Worm (Caenorhabditis elegans): ENCODE measurements around the gene F38A1.15.

F38A1.15 gene

DNA sequence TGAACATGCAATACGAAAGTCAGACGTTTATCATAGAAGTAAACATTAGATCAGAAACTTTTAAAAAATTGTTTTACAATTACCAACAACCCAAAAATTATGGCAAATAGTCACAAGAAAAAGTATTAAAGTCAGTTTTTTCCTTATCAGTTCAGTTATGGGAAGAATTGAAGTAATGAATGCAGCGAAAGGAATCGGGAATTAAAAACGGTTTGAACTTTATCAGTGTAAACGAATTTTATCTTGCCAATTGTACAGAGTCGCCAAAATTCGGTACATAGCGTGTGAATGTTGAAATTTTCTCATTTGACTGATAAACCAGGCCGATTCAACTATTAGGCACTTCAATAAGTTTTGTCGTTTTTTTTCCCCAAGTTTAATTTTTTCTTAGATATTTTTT is 22.9 kb upstream of the F38A1.15 start:
- TF ChIP-seq scrt-1 (GFP tag; IDR thresholded peaks at IDR 0.05) (no peak), ets-7 (tag; optimal IDR thresholded peaks at IDR 0.05) (no peak), ceh-36 (tag; optimal IDR thresholded peaks at IDR 0.05) (no peak), tbx-37 (GFP tag; conservative IDR thresholded peaks at IDR 0.05) (no peak), flt-1 (GFP tag; IDR thresholded peaks at IDR 0.05) (no peak), pes-1 (GFP tag; IDR thresholded peaks at IDR 0.05) (no peak), aly-1 (tag; optimal IDR thresholded peaks at IDR 0.05) (no peak), tra-4 (tag; optimal IDR thresholded peaks at IDR 0.05) (no peak), ceh-13 (GFP tag; optimal IDR thresholded peaks at IDR 0.05) (no peak), hmg-4 (GFP tag; optimal IDR thresholded peaks at IDR 0.05) (no peak), ama-1 (optimal IDR thresholded peaks at IDR 0.05) (no peak), tbx-11 (GFP tag; IDR thresholded peaks at IDR 0.05) (no peak), sea-1 (GFP tag; conservative IDR thresholded peaks at IDR 0.05) (no peak), hnd-1 (tag; optimal IDR thresholded peaks at IDR 0.05) (no peak), B0310.2 (tag; optimal IDR thresholded peaks at IDR 0.05) (no peak), F13C5.2 (tag; optimal IDR thresholded peaks at IDR 0.05) (no peak), hmbx-1 (tag; optimal IDR thresholded peaks at IDR 0.05) (no peak)

ce11 chrIV:1264928-1265327 is 21.7 kb upstream of the F38A1.15 start, which contains the start of gene F38A1.13:
Gene F38A1.13, plus strand, starts transcription at chrIV:1265228.
- TF ChIP-seq sea-1 (GFP tag; conservative IDR thresholded peaks at IDR 0.05) (no peak), F13C5.2 (tag; optimal IDR thresholded peaks at IDR 0.05) (no peak), ceh-36 (tag; optimal IDR thresholded peaks at IDR 0.05) (no peak), ceh-13 (GFP tag; optimal IDR thresholded peaks at IDR 0.05) (no peak), tbx-37 (GFP tag; conservative IDR thresholded peaks at IDR 0.05) (no peak), tra-4 (tag; optimal IDR thresholded peaks at IDR 0.05) (no peak)

- no peak for TF ChIP-seq tbx-37 (GFP tag; conservative IDR thresholded peaks at IDR 0.05)
- TF ChIP-seq B0310.2 (tag; optimal IDR thresholded peaks at IDR 0.05) = no peak
- no peak for TF ChIP-seq ets-7 (tag; optimal IDR thresholded peaks at IDR 0.05)
- TF ChIP-seq hmbx-1 (tag; optimal IDR thresholded peaks at IDR 0.05) = no peak
- no peak for TF ChIP-seq sea-1 (GFP tag; conservative IDR thresholded peaks at IDR 0.05)
- TF ChIP-seq tbx-11 (GFP tag; IDR thresholded peaks at IDR 0.05) = no peak
- no peak for TF ChIP-seq flt-1 (GFP tag; IDR thresholded peaks at IDR 0.05)
- TF ChIP-seq ceh-36 (tag; optimal IDR thresholded peaks at IDR 0.05) = no peak
- no peak for TF ChIP-seq hmg-4 (GFP tag; optimal IDR thresholded peaks at IDR 0.05)
- no peak for TF ChIP-seq pes-1 (GFP tag; IDR thresholded peaks at IDR 0.05)
- no peak for TF ChIP-seq tra-4 (tag; optimal IDR thresholded peaks at IDR 0.05)
- no peak for TF ChIP-seq ceh-13 (GFP tag; optimal IDR thresholded peaks at IDR 0.05)
- no peak for TF ChIP-seq hnd-1 (tag; optimal IDR thresholded peaks at IDR 0.05)
- TF ChIP-seq F13C5.2 (tag; optimal IDR thresholded peaks at IDR 0.05) = no peak
- TF ChIP-seq aly-1 (tag; optimal IDR thresholded peaks at IDR 0.05) = no peak
- TF ChIP-seq scrt-1 (GFP tag; IDR thresholded peaks at IDR 0.05) = no peak
- TF ChIP-seq ama-1 (optimal IDR thresholded peaks at IDR 0.05) = no peak
Measured at ce11 chrIV:1261930-1262329, 18.7 kb upstream of the F38A1.15 start.

DNA sequence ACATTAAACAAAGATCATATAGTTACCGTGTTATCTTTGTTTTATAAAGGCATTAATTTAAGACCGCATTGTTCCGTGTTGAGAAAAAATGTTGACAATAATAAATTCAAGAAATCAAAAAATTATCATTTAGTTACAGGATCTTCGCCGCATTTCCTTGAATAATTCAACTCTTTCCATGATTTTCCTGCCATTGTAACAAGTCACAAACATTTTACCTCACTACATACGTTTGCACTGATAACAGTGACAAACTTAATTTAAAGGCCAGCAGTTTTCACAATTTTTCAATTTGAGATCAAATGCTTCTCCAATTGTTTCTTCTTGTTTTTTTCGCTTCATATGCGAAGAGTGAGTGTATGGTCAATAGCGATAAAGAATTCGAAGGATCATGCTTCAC is 17.8 kb upstream of the F38A1.15 start, which contains the start of gene clec-169:
Gene clec-169 (plus strand): TSS at position 301 of the 400 bp plus-strand sequence.
- TF ChIP-seq pes-1 (GFP tag; IDR thresholded peaks at IDR 0.05) (no peak), ceh-36 (tag; optimal IDR thresholded peaks at IDR 0.05) (no peak), sea-1 (GFP tag; conservative IDR thresholded peaks at IDR 0.05) (no peak), tbx-11 (GFP tag; IDR thresholded peaks at IDR 0.05) (no peak), aly-1 (tag; optimal IDR thresholded peaks at IDR 0.05) (no peak), F13C5.2 (tag; optimal IDR thresholded peaks at IDR 0.05) (no peak), hmg-4 (GFP tag; optimal IDR thresholded peaks at IDR 0.05) (no peak), ama-1 (optimal IDR thresholded peaks at IDR 0.05) (no peak), hmbx-1 (tag; optimal IDR thresholded peaks at IDR 0.05) (no peak), scrt-1 (GFP tag; IDR thresholded peaks at IDR 0.05) (no peak), ceh-13 (GFP tag; optimal IDR thresholded peaks at IDR 0.05) (no peak), tra-4 (tag; optimal IDR thresholded peaks at IDR 0.05) (no peak), ets-7 (tag; optimal IDR thresholded peaks at IDR 0.05) (no peak), B0310.2 (tag; optimal IDR thresholded peaks at IDR 0.05) (no peak), flt-1 (GFP tag; IDR thresholded peaks at IDR 0.05) (no peak), hnd-1 (tag; optimal IDR thresholded peaks at IDR 0.05) (no peak), tbx-37 (GFP tag; conservative IDR thresholded peaks at IDR 0.05) (no peak)

- TF ChIP-seq pes-1 (GFP tag; IDR thresholded peaks at IDR 0.05) (no peak), ceh-13 (GFP tag; optimal IDR thresholded peaks at IDR 0.05) (no peak), tbx-37 (GFP tag; conservative IDR thresholded peaks at IDR 0.05) (no peak), flt-1 (GFP tag; IDR thresholded peaks at IDR 0.05) (no peak), hnd-1 (tag; optimal IDR thresholded peaks at IDR 0.05) (no peak), B0310.2 (tag; optimal IDR thresholded peaks at IDR 0.05) (no peak), aly-1 (tag; optimal IDR thresholded peaks at IDR 0.05) (no peak), ets-7 (tag; optimal IDR thresholded peaks at IDR 0.05) (no peak), tra-4 (tag; optimal IDR thresholded peaks at IDR 0.05) (no peak), scrt-1 (GFP tag; IDR thresholded peaks at IDR 0.05) (no peak), hmg-4 (GFP tag; optimal IDR thresholded peaks at IDR 0.05) (no peak), tbx-11 (GFP tag; IDR thresholded peaks at IDR 0.05) (no peak), ama-1 (optimal IDR thresholded peaks at IDR 0.05) (no peak)
Measured at ce11 chrIV:1260474-1260873, 17.3 kb upstream of the F38A1.15 start.

DNA sequence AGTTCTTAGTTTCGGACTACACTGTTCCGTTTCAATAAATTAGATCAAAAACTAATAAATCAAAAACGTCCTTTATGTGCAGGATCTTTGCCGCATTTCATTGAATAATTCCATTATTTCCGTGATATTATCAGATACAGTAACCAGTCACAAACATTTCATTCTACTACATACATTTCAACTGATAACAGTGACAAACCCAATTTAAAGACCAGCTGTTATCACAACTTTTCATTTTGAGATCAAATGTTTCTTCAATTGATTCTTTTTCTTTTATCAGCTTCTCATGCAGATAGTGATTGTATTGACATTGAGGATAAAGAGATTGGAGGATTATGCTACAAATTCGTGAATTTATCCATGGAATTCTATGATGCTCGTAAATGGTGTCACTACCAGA is 13.5 kb upstream of the F38A1.15 start, which contains the start of gene clec-168:
Gene clec-168 (plus strand): TSS at position 247 of the 400 bp plus-strand sequence.
- no peak for TF ChIP-seq ceh-36 (tag; optimal IDR thresholded peaks at IDR 0.05)
- TF ChIP-seq tbx-11 (GFP tag; IDR thresholded peaks at IDR 0.05) = no peak
- no peak for TF ChIP-seq B0310.2 (tag; optimal IDR thresholded peaks at IDR 0.05)
- TF ChIP-seq tra-4 (tag; optimal IDR thresholded peaks at IDR 0.05) = no peak
- no peak for TF ChIP-seq F13C5.2 (tag; optimal IDR thresholded peaks at IDR 0.05)
- no peak for TF ChIP-seq ceh-13 (GFP tag; optimal IDR thresholded peaks at IDR 0.05)
- TF ChIP-seq pes-1 (GFP tag; IDR thresholded peaks at IDR 0.05) = no peak
- TF ChIP-seq tbx-37 (GFP tag; conservative IDR thresholded peaks at IDR 0.05) = no peak
- TF ChIP-seq flt-1 (GFP tag; IDR thresholded peaks at IDR 0.05) = no peak
- TF ChIP-seq sea-1 (GFP tag; conservative IDR thresholded peaks at IDR 0.05) = no peak
- no peak for TF ChIP-seq aly-1 (tag; optimal IDR thresholded peaks at IDR 0.05)
- no peak for TF ChIP-seq hmbx-1 (tag; optimal IDR thresholded peaks at IDR 0.05)
- TF ChIP-seq scrt-1 (GFP tag; IDR thresholded peaks at IDR 0.05) = no peak
- TF ChIP-seq hnd-1 (tag; optimal IDR thresholded peaks at IDR 0.05) = no peak
- TF ChIP-seq ets-7 (tag; optimal IDR thresholded peaks at IDR 0.05) = no peak
- no peak for TF ChIP-seq hmg-4 (GFP tag; optimal IDR thresholded peaks at IDR 0.05)

ce11 chrIV:1255632-1256031 is 12.4 kb upstream of the F38A1.15 start, which contains the start of gene clec-167:
Gene clec-167, minus strand, starts transcription at chrIV:1255732.
- no peak for TF ChIP-seq scrt-1 (GFP tag; IDR thresholded peaks at IDR 0.05)
- TF ChIP-seq ama-1 (optimal IDR thresholded peaks at IDR 0.05) = no peak
- no peak for TF ChIP-seq hmg-4 (GFP tag; optimal IDR thresholded peaks at IDR 0.05)
- TF ChIP-seq flt-1 (GFP tag; IDR thresholded peaks at IDR 0.05) = no peak
